Fruit fly (Drosophila melanogaster): ENCODE data around the gene CG12773.

dm6 chrX:1337998-1338397, 15.8 kb downstream of the CG12773 start:
- TF ChIP-seq toe (GFP tag; optimal IDR thresholded peaks at IDR 0.05) (no peak), Hr96 (GFP tag; optimal IDR thresholded peaks at IDR 0.05) (no peak), CG11617 (GFP tag; optimal IDR thresholded peaks at IDR 0.05) (no peak), pad (GFP tag; optimal IDR thresholded peaks at IDR 0.05) (no peak), ovo (GFP tag; optimal IDR thresholded peaks at IDR 0.05) (no peak), CG12768 (GFP tag; optimal IDR thresholded peaks at IDR 0.05) (no peak), Mnt (GFP tag; optimal IDR thresholded peaks at IDR 0.05) (no peak), CG7045 (GFP tag; optimal IDR thresholded peaks at IDR 0.05) (no peak), CG5204 (GFP tag; optimal IDR thresholded peaks at IDR 0.05) (no peak), CG33017 (tag; optimal IDR thresholded peaks at IDR 0.05) (no peak), Clk (GFP tag; optimal IDR thresholded peaks at IDR 0.05) (no peak), cnc (optimal IDR thresholded peaks at IDR 0.05) (no peak)
